Fruit fly (Drosophila melanogaster): ENCODE data around the gene CG17261.

DNA sequence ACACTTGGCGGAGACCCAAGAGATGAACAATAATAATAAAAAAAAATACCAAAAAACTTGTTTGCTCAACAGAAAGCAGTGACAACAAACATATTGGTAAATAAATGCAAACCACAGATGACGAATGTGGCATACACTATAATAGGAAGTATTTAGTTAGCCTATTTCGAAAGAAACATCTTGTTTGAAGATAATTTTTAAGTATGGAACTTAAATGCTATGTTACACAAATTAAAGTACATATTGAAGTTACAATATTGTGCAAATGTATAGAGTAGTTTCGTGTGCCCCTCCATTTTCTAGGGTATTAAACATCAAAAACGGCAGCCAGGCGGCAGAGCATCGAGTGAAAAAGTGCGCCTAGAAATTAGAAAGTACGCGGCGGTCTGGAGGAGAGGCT lies 39.0 kb upstream of the CG17261 start:
- peak; percentile 41 for TF ChIP-seq CG7556 (GFP tag; optimal IDR thresholded peaks at IDR 0.05)
- peak; percentile 30 for TF ChIP-seq CG12769 (tag; optimal IDR thresholded peaks at IDR 0.05)
- no peak for TF ChIP-seq CG17612 (GFP tag; IDR thresholded peaks at IDR 0.05)
- peak; percentile 69 for TF ChIP-seq CG1529 (GFP tag; optimal IDR thresholded peaks at IDR 0.05)
- TF ChIP-seq zen2 (GFP tag; IDR thresholded peaks at IDR 0.05; ENCODE audit: partially characterized antibody), result no peak
- TF ChIP-seq CG15601 (tag; optimal IDR thresholded peaks at IDR 0.05), result peak; percentile 64
- TF ChIP-seq CG9797 (GFP tag; optimal IDR thresholded peaks at IDR 0.05), result no peak
